Fruit fly (Drosophila melanogaster): Measurements from ENCODE around the gene hth.

Gene hth

dm6 chr3R:10639468-10639867, at the start of gene hth:
Gene hth (minus strand): TSS chr3R:10639568.
- no peak for TF ChIP-seq EcR (GFP tag; optimal IDR thresholded peaks at IDR 0.05)
- TF ChIP-seq Dll (optimal IDR thresholded peaks at IDR 0.05), result no peak
- no peak for TF ChIP-seq psq (optimal IDR thresholded peaks at IDR 0.05)
- TF ChIP-seq pan (optimal IDR thresholded peaks at IDR 0.05), result no peak
- no peak for TF ChIP-seq usp (GFP tag; optimal IDR thresholded peaks at IDR 0.05)
- TF ChIP-seq CG8478 (optimal IDR thresholded peaks at IDR 0.05), result no peak

- TF ChIP-seq EcR (GFP tag; optimal IDR thresholded peaks at IDR 0.05), result no peak
- TF ChIP-seq pan (optimal IDR thresholded peaks at IDR 0.05), result no peak
- no peak for TF ChIP-seq CG8478 (optimal IDR thresholded peaks at IDR 0.05)
- no peak for TF ChIP-seq Dll (optimal IDR thresholded peaks at IDR 0.05)
- TF ChIP-seq psq (optimal IDR thresholded peaks at IDR 0.05), result no peak
- TF ChIP-seq usp (GFP tag; optimal IDR thresholded peaks at IDR 0.05), result no peak
Measured at dm6 chr3R:10688835-10689234, 49.5 kb upstream of the hth start.

- TF ChIP-seq CG8478 (optimal IDR thresholded peaks at IDR 0.05) (no peak), pan (optimal IDR thresholded peaks at IDR 0.05) (no peak), psq (optimal IDR thresholded peaks at IDR 0.05) (no peak), Dll (optimal IDR thresholded peaks at IDR 0.05) (no peak), EcR (GFP tag; optimal IDR thresholded peaks at IDR 0.05) (no peak), usp (GFP tag; optimal IDR thresholded peaks at IDR 0.05) (no peak)
Measured at dm6 chr3R:10688160-10688559, 48.8 kb upstream of the hth start.

dm6 chr3R:10687312-10687711, 47.9 kb upstream of the hth start:
- no peak for TF ChIP-seq CG8478 (optimal IDR thresholded peaks at IDR 0.05)
- TF ChIP-seq EcR (GFP tag; optimal IDR thresholded peaks at IDR 0.05), result no peak
- TF ChIP-seq Dll (optimal IDR thresholded peaks at IDR 0.05), result no peak
- TF ChIP-seq psq (optimal IDR thresholded peaks at IDR 0.05), result no peak
- TF ChIP-seq pan (optimal IDR thresholded peaks at IDR 0.05), result no peak
- no peak for TF ChIP-seq usp (GFP tag; optimal IDR thresholded peaks at IDR 0.05)

dm6 chr3R:10686307-10687094, 47.1 kb upstream of the hth start, which contains the start of gene Skel:
Gene Skel (plus strand): TSS chr3R:10686943.
- TF ChIP-seq Dll (optimal IDR thresholded peaks at IDR 0.05), result no peak
- TF ChIP-seq usp (GFP tag; optimal IDR thresholded peaks at IDR 0.05), result no peak
- TF ChIP-seq pan (optimal IDR thresholded peaks at IDR 0.05), result no peak
- no peak for TF ChIP-seq psq (optimal IDR thresholded peaks at IDR 0.05)
- TF ChIP-seq EcR (GFP tag; optimal IDR thresholded peaks at IDR 0.05), result no peak
- TF ChIP-seq CG8478 (optimal IDR thresholded peaks at IDR 0.05), result no peak

- TF ChIP-seq Dll (optimal IDR thresholded peaks at IDR 0.05) (no peak), usp (GFP tag; optimal IDR thresholded peaks at IDR 0.05) (no peak), psq (optimal IDR thresholded peaks at IDR 0.05) (no peak), CG8478 (optimal IDR thresholded peaks at IDR 0.05) (no peak), pan (optimal IDR thresholded peaks at IDR 0.05) (no peak), EcR (GFP tag; optimal IDR thresholded peaks at IDR 0.05) (no peak)
Measured at dm6 chr3R:10684284-10684683, 44.9 kb upstream of the hth start.

dm6 chr3R:10683226-10683625, 43.9 kb upstream of the hth start:
- TF ChIP-seq usp (GFP tag; optimal IDR thresholded peaks at IDR 0.05) (no peak), Dll (optimal IDR thresholded peaks at IDR 0.05) (no peak), EcR (GFP tag; optimal IDR thresholded peaks at IDR 0.05) (no peak), CG8478 (optimal IDR thresholded peaks at IDR 0.05) (no peak), pan (optimal IDR thresholded peaks at IDR 0.05) (no peak), psq (optimal IDR thresholded peaks at IDR 0.05) (no peak)

dm6 chr3R:10681682-10681962, 42.3 kb upstream of the hth start:
- no peak for TF ChIP-seq usp (GFP tag; optimal IDR thresholded peaks at IDR 0.05)
- TF ChIP-seq pan (optimal IDR thresholded peaks at IDR 0.05), result no peak
- no peak for TF ChIP-seq EcR (GFP tag; optimal IDR thresholded peaks at IDR 0.05)
- TF ChIP-seq psq (optimal IDR thresholded peaks at IDR 0.05), result no peak

- TF ChIP-seq usp (GFP tag; optimal IDR thresholded peaks at IDR 0.05) (no peak), Dll (optimal IDR thresholded peaks at IDR 0.05) (no peak), pan (optimal IDR thresholded peaks at IDR 0.05) (no peak), psq (optimal IDR thresholded peaks at IDR 0.05) (no peak), CG8478 (optimal IDR thresholded peaks at IDR 0.05) (no peak), EcR (GFP tag; optimal IDR thresholded peaks at IDR 0.05) (no peak)
Measured at dm6 chr3R:10680825-10681681, 41.7 kb upstream of the hth start, which contains the start of gene Phyhd1. Gene Phyhd1 (minus strand): TSS chr3R:10680925.

dm6 chr3R:10679911-10680310, 40.5 kb upstream of the hth start:
- TF ChIP-seq psq (optimal IDR thresholded peaks at IDR 0.05), result no peak
- no peak for TF ChIP-seq usp (GFP tag; optimal IDR thresholded peaks at IDR 0.05)
- no peak for TF ChIP-seq CG8478 (optimal IDR thresholded peaks at IDR 0.05)
- no peak for TF ChIP-seq EcR (GFP tag; optimal IDR thresholded peaks at IDR 0.05)
- TF ChIP-seq pan (optimal IDR thresholded peaks at IDR 0.05), result no peak
- TF ChIP-seq Dll (optimal IDR thresholded peaks at IDR 0.05), result no peak

dm6 chr3R:10678935-10679565, 39.7 kb upstream of the hth start:
- TF ChIP-seq CG8478 (optimal IDR thresholded peaks at IDR 0.05), result no peak
- TF ChIP-seq Dll (optimal IDR thresholded peaks at IDR 0.05), result no peak
- no peak for TF ChIP-seq usp (GFP tag; optimal IDR thresholded peaks at IDR 0.05)
- no peak for TF ChIP-seq EcR (GFP tag; optimal IDR thresholded peaks at IDR 0.05)
- no peak for TF ChIP-seq pan (optimal IDR thresholded peaks at IDR 0.05)
- no peak for TF ChIP-seq psq (optimal IDR thresholded peaks at IDR 0.05)
